Worm (Caenorhabditis elegans): ENCODE data around the gene W08G11.1.

The W08G11.1 gene

DNA sequence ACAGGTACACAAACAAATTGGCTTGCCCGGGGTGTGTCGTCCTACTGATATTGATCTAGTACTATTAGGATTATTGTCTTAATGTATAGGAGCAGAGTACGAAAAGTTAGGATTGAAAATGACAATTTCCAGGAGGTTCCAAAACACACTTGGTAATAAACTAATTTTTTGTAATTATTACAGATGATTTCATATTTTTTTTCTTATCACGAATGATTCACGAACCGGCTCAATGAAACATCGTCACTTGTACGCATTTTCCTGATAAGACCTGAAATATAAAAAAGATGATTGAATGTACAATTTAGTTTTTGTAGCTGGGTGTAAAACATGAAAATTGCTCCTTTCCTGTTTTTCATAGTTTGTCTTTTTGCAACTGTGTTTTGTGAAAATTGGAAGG is 44.4 kb upstream of the W08G11.1 start, which contains the start of the genes C31A11.13 and oac-6:
Gene C31A11.13, minus strand, starts transcription at position 113 of the 400 bp plus-strand sequence.
Gene oac-6, plus strand, starts transcription at position 279 of the 400 bp plus-strand sequence.
- TF ChIP-seq unc-55 (GFP tag; optimal IDR thresholded peaks at IDR 0.05) (no peak), elt-2 (tag; optimal IDR thresholded peaks at IDR 0.05) (peak; percentile 63)

- TF ChIP-seq pha-2 (tag; optimal IDR thresholded peaks at IDR 0.05) (no peak), ceh-19 (GFP tag; optimal IDR thresholded peaks at IDR 0.05) (no peak), mec-3 (tag; optimal IDR thresholded peaks at IDR 0.05; ENCODE audit: borderline replicate concordance) (no peak), C38D4.7 (GFP tag; optimal IDR thresholded peaks at IDR 0.05) (no peak), ztf-16 (tag; optimal IDR thresholded peaks at IDR 0.05) (no peak), ceh-24 (tag; optimal IDR thresholded peaks at IDR 0.05) (no peak), nhr-232 (tag; optimal IDR thresholded peaks at IDR 0.05) (no peak), tbx-2 (tag; optimal IDR thresholded peaks at IDR 0.05) (no peak), ceh-31 (tag; optimal IDR thresholded peaks at IDR 0.05) (no peak), gmeb-2 (tag; optimal IDR thresholded peaks at IDR 0.05) (no peak), pha-4 (tag; optimal IDR thresholded peaks at IDR 0.05) (no peak), ceh-9 (tag; optimal IDR thresholded peaks at IDR 0.05) (no peak), madf-2 (tag; optimal IDR thresholded peaks at IDR 0.05) (no peak), eyg-1 (tag; optimal IDR thresholded peaks at IDR 0.05) (no peak), sox-4 (tag; optimal IDR thresholded peaks at IDR 0.05) (no peak), unc-42 (tag; optimal IDR thresholded peaks at IDR 0.05) (no peak), K09A11.1 (tag; optimal IDR thresholded peaks at IDR 0.05; ENCODE audit: insufficient read depth) (no peak), F13H6.1 (tag; optimal IDR thresholded peaks at IDR 0.05) (no peak), ceh-2 (tag; optimal IDR thresholded peaks at IDR 0.05) (no peak), odd-2 (tag; optimal IDR thresholded peaks at IDR 0.05) (no peak)
These were observed 39.6 kb upstream of the W08G11.1 start, which contains the start of gene srxa-7 for ce11 chrV:16307253-16307652. TSS of gene srxa-7 (plus strand) at chrV:16307553.

ce11 chrV:16308343-16308742 is 38.5 kb upstream of the W08G11.1 start:
- TF ChIP-seq dve-1 (tag; optimal IDR thresholded peaks at IDR 0.05) (no peak), Y22D7AL.16 (tag; optimal IDR thresholded peaks at IDR 0.05) (no peak), tbx-7 (tag; optimal IDR thresholded peaks at IDR 0.05) (no peak), F13H6.1 (tag; optimal IDR thresholded peaks at IDR 0.05) (no peak), nfya-1 (tag; optimal IDR thresholded peaks at IDR 0.05) (no peak), lin-11 (tag; optimal IDR thresholded peaks at IDR 0.05) (no peak), hlh-8 (tag; optimal IDR thresholded peaks at IDR 0.05) (no peak), fkh-6 (tag; optimal IDR thresholded peaks at IDR 0.05) (no peak)

DNA sequence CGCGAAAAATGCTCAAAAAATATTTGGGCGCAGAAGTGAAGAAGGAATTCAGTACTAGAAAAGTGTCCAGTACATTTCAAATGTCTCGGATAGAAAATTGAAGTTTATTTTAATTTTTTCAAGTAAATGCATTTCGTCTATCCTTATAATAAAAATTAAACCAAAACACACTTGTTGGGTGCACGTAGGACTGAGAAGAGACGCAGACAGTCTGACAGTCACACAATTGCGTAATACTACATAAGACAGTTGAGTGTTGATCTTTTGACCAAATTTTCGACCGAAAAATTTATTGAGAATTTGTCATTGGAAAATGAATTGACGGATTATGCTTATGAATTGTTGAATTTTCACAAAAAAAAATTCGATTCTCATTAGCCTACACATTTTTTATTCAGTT is 37.3 kb upstream of the W08G11.1 start, which contains the start of gene oac-7:
Gene oac-7, plus strand, starts transcription at position 283 of the 400 bp plus-strand sequence.
- TF ChIP-seq eyg-1 (tag; optimal IDR thresholded peaks at IDR 0.05) = no peak
- no peak for TF ChIP-seq pha-2 (tag; optimal IDR thresholded peaks at IDR 0.05)
- TF ChIP-seq nhr-11 (tag; optimal IDR thresholded peaks at IDR 0.05) = no peak
- no peak for TF ChIP-seq unc-86 (tag; optimal IDR thresholded peaks at IDR 0.05)
- no peak for TF ChIP-seq pax-1 (tag; optimal IDR thresholded peaks at IDR 0.05)
- TF ChIP-seq Y22D7AL.16 (tag; optimal IDR thresholded peaks at IDR 0.05) = no peak
- no peak for TF ChIP-seq tbx-7 (tag; optimal IDR thresholded peaks at IDR 0.05)
- no peak for TF ChIP-seq K09A11.1 (tag; optimal IDR thresholded peaks at IDR 0.05; ENCODE audit: insufficient read depth)
- TF ChIP-seq ceh-18 (tag; optimal IDR thresholded peaks at IDR 0.05) = no peak
- no peak for TF ChIP-seq gmeb-2 (tag; optimal IDR thresholded peaks at IDR 0.05)
- no peak for TF ChIP-seq tbx-2 (tag; optimal IDR thresholded peaks at IDR 0.05)
- no peak for TF ChIP-seq lin-11 (tag; optimal IDR thresholded peaks at IDR 0.05)
- no peak for TF ChIP-seq ceh-19 (GFP tag; optimal IDR thresholded peaks at IDR 0.05)
- no peak for TF ChIP-seq ceh-48 (tag; optimal IDR thresholded peaks at IDR 0.05)
- TF ChIP-seq K02D7.2 (tag; optimal IDR thresholded peaks at IDR 0.05) = no peak
- TF ChIP-seq F13H6.1 (tag; optimal IDR thresholded peaks at IDR 0.05) = no peak

Measured in whole organism, late embryonic.